Fruit fly (Drosophila melanogaster) whole organism, wandering third instar larva: ENCODE data around the gene CG7378.

Experiments
- Abd-B ChIP-seq: fragments of >200 bp; optimal IDR thresholded peaks from 2 replicates; lab custom pipeline; 2017; ENCODE audit warnings: missing biosample characterization, missing genetic modification characterization
- Hr78 ChIP-seq: fragments of >200 bp; optimal IDR thresholded peaks from 2 replicates; lab custom pipeline; 2017; ENCODE audit warnings: missing biosample characterization, missing genetic modification characterization
- N ChIP-seq: fragments of >200 bp; optimal IDR thresholded peaks from 2 replicates; lab custom pipeline; 2018; ENCODE audit warnings: missing biosample characterization, missing external identifiers, missing genetic modification characterization
- OdsH ChIP-seq: fragments of 200-800 bp; sonication (Bioruptor generic); optimal IDR thresholded peaks from 2 replicates; lab custom pipeline; 2016; ENCODE audit warnings: missing biosample characterization, mild to moderate bottlenecking, missing genetic modification characterization
- dsf ChIP-seq: sonication (Bioruptor generic); optimal IDR thresholded peaks from 2 replicates; lab custom pipeline; 2016; ENCODE audit warnings: missing biosample characterization, missing genetic modification characterization, borderline replicate concordance
- h ChIP-seq: fragments of 200-800 bp; sonication (Bioruptor generic); optimal IDR thresholded peaks from 3 replicates; lab custom pipeline; 2016; ENCODE audit warnings: missing biosample characterization, mild to moderate bottlenecking, missing genetic modification characterization
- pan ChIP-seq: fragments of >200 bp; optimal IDR thresholded peaks from 2 replicates; lab custom pipeline; 2017
- usp ChIP-seq: fragments of >200 bp; optimal IDR thresholded peaks from 2 replicates; lab custom pipeline; 2017; ENCODE audit warnings: missing biosample characterization, missing genetic modification characterization
- woc ChIP-seq: sonication (Bioruptor generic); optimal IDR thresholded peaks from 2 replicates; lab custom pipeline; 2016; ENCODE audit warnings: missing biosample characterization, mild to moderate bottlenecking, missing genetic modification characterization

DNA sequence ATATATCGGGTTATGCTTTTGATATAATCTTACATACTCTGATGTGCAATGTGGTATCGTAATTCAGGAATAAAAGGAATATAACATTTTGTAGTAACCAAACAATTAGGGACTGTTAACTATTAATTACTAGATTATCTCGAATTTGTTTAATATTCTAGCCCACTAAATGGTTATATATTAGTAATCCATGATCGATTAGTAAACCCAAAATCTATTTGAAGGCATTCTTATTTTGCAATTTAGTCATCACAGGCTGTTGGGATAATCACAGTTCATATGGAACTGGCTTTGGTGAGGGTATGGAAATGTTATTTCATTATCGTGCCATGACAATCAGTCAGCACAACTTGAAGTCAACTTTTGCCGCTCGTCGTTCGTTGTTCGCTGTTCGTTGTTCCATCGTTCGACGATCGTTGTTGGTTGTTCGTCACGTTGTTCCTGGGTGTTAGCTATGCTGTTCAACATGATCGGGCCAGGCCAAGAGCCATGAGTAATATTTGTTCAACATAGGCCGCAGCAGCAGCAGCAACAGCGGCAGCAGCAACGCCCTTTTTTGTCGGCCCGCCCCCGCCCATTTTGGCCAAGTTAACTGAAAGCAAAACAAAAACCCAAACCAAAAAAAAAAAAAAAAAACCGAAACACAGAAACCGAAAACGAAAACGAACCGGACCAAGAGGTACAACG is 25.6 kb downstream of the CG7378 start:
- TF ChIP-seq woc (GFP tag; lab: Kevin White, UChicago) (peak; percentile 33), OdsH (GFP tag; lab: Kevin White, UChicago) (peak; percentile 13), usp (no peak), Hr78 (GFP tag; lab: Kevin White, UChicago) (no peak), dsf (GFP tag; lab: Kevin White, UChicago) (no peak), h (peak; percentile 1), Abd-B (GFP tag; lab: Kevin White, UChicago) (no peak), pan (lab: Kevin White, UChicago) (no peak), N (GFP tag; lab: Kevin White, UChicago) (no peak)
